Worm (Caenorhabditis elegans) whole organism, L3 larva: ENCODE data around the gene mpz-1.
A peak's percentile ranks its signal among the peaks of the same experiment; 100 is the strongest.

ENCODE experiments used
- R02D3.7 ChIP-seq: fragments of 150-350 bp; optimal IDR thresholded peaks from 2 replicates; lab custom pipeline; 2014; ENCODE audit warnings: missing biosample characterization, missing genetic modification characterization
- ZK546.5 ChIP-seq: sonication (generic microtip); optimal IDR thresholded peaks from 2 replicates; lab custom pipeline; 2017; ENCODE audit warnings: missing biosample characterization, missing genetic modification characterization
- ceh-28 ChIP-seq: fragments of 150-350 bp; optimal IDR thresholded peaks from 2 replicates; lab custom pipeline; 2014; ENCODE audit warnings: missing biosample characterization, missing genetic modification reagents, missing genetic modification characterization
- ceh-82 ChIP-seq: fragments of 150-350 bp; optimal IDR thresholded peaks from 2 replicates; lab custom pipeline; 2014; ENCODE audit warnings: missing biosample characterization, missing genetic modification characterization
- ceh-9 ChIP-seq: sonication (generic microtip); optimal IDR thresholded peaks from 2 replicates; lab custom pipeline; 2018; ENCODE audit warnings: missing biosample characterization, missing genetic modification characterization
- daf-12 ChIP-seq: fragments of 150-350 bp; optimal IDR thresholded peaks from 2 replicates; lab custom pipeline; 2014; ENCODE audit warnings: missing biosample characterization, missing genetic modification reagents, missing genetic modification characterization
- egl-27 ChIP-seq: sonication (generic microtip); optimal IDR thresholded peaks from 4 replicates; lab custom pipeline; 2017; ENCODE audit warnings: missing biosample characterization, missing genetic modification reagents, missing genetic modification characterization
- egl-5 ChIP-seq: fragments of 150-350 bp; optimal IDR thresholded peaks from 2 replicates; lab custom pipeline; 2017; ENCODE audit warnings: missing biosample characterization, missing genetic modification reagents, missing genetic modification characterization, inconsistent platforms
- elt-1 ChIP-seq: fragments of 150-350 bp; optimal IDR thresholded peaks from 2 replicates; lab custom pipeline; 2014; ENCODE audit warnings: missing biosample characterization, missing genetic modification characterization
- elt-3 ChIP-seq, 3 experiments: fragments of 150-350 bp in 1 of 3; sonication (generic microtip) in 2 of 3; optimal IDR thresholded peaks; 2 replicates in 2 of 3; 4 replicates in 1 of 3; lab custom pipeline; 2014 to 2017; ENCODE audit warnings: missing biosample characterization in 3 of 3, missing genetic modification characterization in 3 of 3
- fkh-10 ChIP-seq: sonication (generic microtip); optimal IDR thresholded peaks from 2 replicates; lab custom pipeline; 2017; ENCODE audit warnings: missing biosample characterization, missing genetic modification reagents, missing genetic modification characterization
- hmg-11 ChIP-seq: sonication (generic microtip); optimal IDR thresholded peaks from 2 replicates; lab custom pipeline; 2016; ENCODE audit warnings: missing genetic modification characterization, missing compliant biosample characterization
- jun-1 ChIP-seq: fragments of 150-350 bp; optimal IDR thresholded peaks from 2 replicates; lab custom pipeline; 2014; ENCODE audit warnings: missing biosample characterization, missing genetic modification reagents, missing genetic modification characterization
- lin-15B ChIP-seq: fragments of 150-350 bp; optimal IDR thresholded peaks from 2 replicates; lab custom pipeline; 2014; ENCODE audit warnings: missing biosample characterization, missing genetic modification characterization
- lin-39 ChIP-seq: fragments of 150-350 bp; optimal IDR thresholded peaks from 2 replicates; lab custom pipeline; 2018; ENCODE audit warnings: missing biosample characterization, missing genetic modification reagents, missing genetic modification characterization
- lsy-12 ChIP-seq: sonication (generic microtip); optimal IDR thresholded peaks from 2 replicates; lab custom pipeline; 2016; ENCODE audit warnings: mild to moderate bottlenecking, missing genetic modification characterization, missing compliant biosample characterization
- mdl-1 ChIP-seq: fragments of 150-350 bp; optimal IDR thresholded peaks from 2 replicates; lab custom pipeline; 2014; ENCODE audit warnings: missing biosample characterization, missing genetic modification characterization
- mml-1 ChIP-seq: fragments of 150-350 bp; sonication (generic microtip); optimal IDR thresholded peaks from 3 replicates; lab custom pipeline; 2014; ENCODE audit warnings: missing biosample characterization, missing genetic modification characterization
- nfya-1 ChIP-seq: sonication (generic microtip); optimal IDR thresholded peaks from 2 replicates; lab custom pipeline; 2017; ENCODE audit warnings: missing genetic modification characterization, mild to moderate bottlenecking, missing compliant biosample characterization, antibody characterized with exemption, moderate library complexity; ENCODE audit not compliant: insufficient read depth
- nhr-11 ChIP-seq: fragments of 150-350 bp; optimal IDR thresholded peaks from 2 replicates; lab custom pipeline; 2014; ENCODE audit warnings: missing biosample characterization, missing genetic modification characterization
- nhr-12 ChIP-seq: fragments of 150-350 bp; optimal IDR thresholded peaks from 2 replicates; lab custom pipeline; 2014; ENCODE audit warnings: missing biosample characterization, missing genetic modification characterization
- nhr-25 ChIP-seq: sonication (generic microtip); optimal IDR thresholded peaks from 2 replicates; lab custom pipeline; 2017; ENCODE audit warnings: missing biosample characterization, missing genetic modification characterization
- nhr-28 ChIP-seq: fragments of 150-350 bp; optimal IDR thresholded peaks from 2 replicates; lab custom pipeline; 2014; ENCODE audit warnings: missing biosample characterization, missing genetic modification characterization
- nhr-43 ChIP-seq: sonication (generic microtip); optimal IDR thresholded peaks from 2 replicates; lab custom pipeline; 2016; ENCODE audit warnings: mild to moderate bottlenecking, missing genetic modification characterization, missing compliant biosample characterization; ENCODE audit not compliant: poor library complexity, severe bottlenecking
- nhr-76 ChIP-seq: fragments of 150-350 bp; sonication (generic microtip); optimal IDR thresholded peaks from 5 replicates; lab custom pipeline; 2014; ENCODE audit warnings: missing biosample characterization, missing genetic modification characterization
- nhr-77 ChIP-seq: fragments of 150-350 bp; optimal IDR thresholded peaks from 2 replicates; lab custom pipeline; 2014; ENCODE audit warnings: missing biosample characterization, missing genetic modification characterization
- pha-4 ChIP-seq: fragments of 150-350 bp; optimal IDR thresholded peaks from 2 replicates; lab custom pipeline; 2014; ENCODE audit warnings: missing biosample characterization, missing genetic modification reagents, missing genetic modification characterization
- pqm-1 ChIP-seq: fragments of 150-350 bp; optimal IDR thresholded peaks from 2 replicates; lab custom pipeline; 2017; ENCODE audit warnings: missing biosample characterization, missing genetic modification characterization, inconsistent platforms
- sea-2 ChIP-seq: fragments of 150-350 bp; sonication (generic microtip); optimal IDR thresholded peaks from 4 replicates; lab custom pipeline; 2014; ENCODE audit warnings: missing biosample characterization, missing genetic modification reagents, missing genetic modification characterization
- skn-1 ChIP-seq: fragments of 150-350 bp; optimal IDR thresholded peaks from 2 replicates; lab custom pipeline; 2014; ENCODE audit warnings: missing biosample characterization, missing genetic modification characterization
- snpc-4 ChIP-seq: fragments of 150-350 bp; optimal IDR thresholded peaks from 2 replicates; lab custom pipeline; 2014; ENCODE audit warnings: missing biosample characterization, missing genetic modification characterization
- unc-62 ChIP-seq: fragments of 150-350 bp; sonication (generic microtip); optimal IDR thresholded peaks from 4 replicates; lab custom pipeline; 2014; ENCODE audit warnings: missing biosample characterization, missing genetic modification reagents, missing genetic modification characterization
- zag-1 ChIP-seq: fragments of 150-350 bp; optimal IDR thresholded peaks from 2 replicates; lab custom pipeline; 2014; ENCODE audit warnings: missing biosample characterization, missing genetic modification characterization
- ztf-11 ChIP-seq: fragments of 150-350 bp; optimal IDR thresholded peaks from 2 replicates; lab custom pipeline; 2014; ENCODE audit warnings: missing biosample characterization, missing genetic modification characterization

The mpz-1 gene

ce11 chrII:10717124-10717523, 60.8 kb downstream of the mpz-1 start, which contains the start of gene C09G5.13:
C09G5.13 (plus strand) TSS chrII:10717424.
- TF ChIP-seq egl-5 (tag; lab: Kevin White, UChicago) = no peak
- TF ChIP-seq fkh-10 = no peak
- TF ChIP-seq jun-1 (tag; lab: Kevin White, UChicago) = no peak
- TF ChIP-seq unc-62 (GFP tag; lab: Kevin White, UChicago) = no peak
- TF ChIP-seq, all 47 proteins: peak for 0

- TF ChIP-seq lin-15B (tag; lab: Kevin White, UChicago) (peak; percentile 47), nhr-12 (no peak)
Observed at ce11 chrII:10714262-10714933, 63.5 kb downstream of the mpz-1 start, which contains the start of the genes dph-2 and C09G5.7. dph-2 (minus strand) TSS chrII:10714297. C09G5.7 (plus strand) TSS chrII:10714883.

- no peak for TF ChIP-seq R02D3.7
- TF ChIP-seq ceh-28 (tag; lab: Kevin White, UChicago) = no peak
- no peak for TF ChIP-seq nfya-1 (tag; lab: Kevin White, UChicago)
- no peak for TF ChIP-seq lsy-12 (tag; lab: Kevin White, UChicago)
- TF ChIP-seq skn-1 (tag; lab: Kevin White, UChicago) = no peak
Observed at ce11 chrII:10708660-10709059, 69.3 kb downstream of the mpz-1 start, which contains the start of gene bli-1. bli-1 (plus strand) TSS chrII:10708960.

- TF ChIP-seq mml-1 (tag; lab: Kevin White, UChicago) (no peak), nhr-12 (no peak), elt-1 (tag; lab: Kevin White, UChicago) (no peak), nfya-1 (tag; lab: Kevin White, UChicago) (no peak), mdl-1 (no peak), daf-12 (tag; lab: Kevin White, UChicago) (no peak), nhr-77 (no peak), nhr-11 (tag; lab: Kevin White, UChicago) (no peak), sea-2 (GFP tag; lab: Kevin White, UChicago) (no peak), nhr-76 (no peak), egl-5 (tag; lab: Kevin White, UChicago) (no peak), nhr-25 (no peak)
- TF ChIP-seq, all 47 proteins: peak for 0
Observed at ce11 chrII:10707439-10708096, 70.4 kb downstream of the mpz-1 start.

ce11 chrII:10706901-10707300, 71.0 kb downstream of the mpz-1 start, which contains the start of gene col-80:
col-80 (plus strand) TSS chrII:10707201.
- no peak for TF ChIP-seq nhr-43 (tag; lab: Kevin White, UChicago)
- no peak for TF ChIP-seq mdl-1
- TF ChIP-seq skn-1 (tag; lab: Kevin White, UChicago) = no peak
- TF ChIP-seq elt-3 (tag; optimal IDR thresholded peaks at IDR 0.05; lab: Kevin White, UChicago) = no peak
- no peak for TF ChIP-seq pha-4
- TF ChIP-seq pqm-1 (tag; lab: Kevin White, UChicago) = no peak
- no peak for TF ChIP-seq egl-27 (tag; lab: Kevin White, UChicago)

ce11 chrII:10706038-10706437, 71.9 kb downstream of the mpz-1 start:
- TF ChIP-seq fkh-10 (peak; percentile 71), nhr-76 (no peak), zag-1 (tag; lab: Kevin White, UChicago) (no peak), ceh-82 (tag; lab: Kevin White, UChicago) (no peak), lin-39 (tag; lab: Kevin White, UChicago) (no peak), daf-12 (tag; lab: Kevin White, UChicago) (no peak), ztf-11 (tag; lab: Kevin White, UChicago) (no peak), nhr-28 (tag; lab: Kevin White, UChicago) (no peak), ZK546.5 (tag; lab: Kevin White, UChicago) (no peak), nfya-1 (tag; lab: Kevin White, UChicago) (no peak), lsy-12 (tag; lab: Kevin White, UChicago) (no peak), nhr-25 (peak; percentile 18), ceh-9 (tag; lab: Kevin White, UChicago) (no peak), snpc-4 (tag; lab: Kevin White, UChicago) (no peak), ceh-28 (tag; lab: Kevin White, UChicago) (no peak), nhr-12 (no peak), hmg-11 (no peak)
- TF ChIP-seq, all 47 proteins: peak for 2
